Fruit fly (Drosophila melanogaster) whole organism, pupa: Measurements from ENCODE around the gene CG13634.

Source experiments
- CG10348 ChIP-seq: fragments of 200-800 bp; sonication (Bioruptor generic); IDR thresholded peaks from 2 replicates; pipeline ENCODE4 v1.3.6; 2022; ENCODE audit warnings: missing biosample characterization, missing genetic modification characterization
- CG12605 ChIP-seq: fragments of 200-800 bp; sonication (Bioruptor generic); IDR thresholded peaks from 2 replicates; pipeline ENCODE4 v1.3.6; 2022; ENCODE audit warnings: missing biosample characterization, missing genetic modification characterization
- CG13204 ChIP-seq: fragments of 200-800 bp; sonication (Bioruptor generic); optimal IDR thresholded peaks from 2 replicates; lab custom pipeline; 2018; ENCODE audit warnings: missing biosample characterization, mild to moderate bottlenecking, missing genetic modification characterization, moderate library complexity
- CG14655 ChIP-seq: fragments of 200-800 bp; sonication (Bioruptor generic); optimal IDR thresholded peaks from 3 replicates; lab custom pipeline; 2017; ENCODE audit warnings: mild to moderate bottlenecking, missing biosample characterization, missing genetic modification reagents, missing genetic modification characterization
- CG15710 ChIP-seq: fragments of 200-800 bp; sonication (Bioruptor generic); optimal IDR thresholded peaks from 2 replicates; lab custom pipeline; 2018; ENCODE audit warnings: missing biosample characterization, mild to moderate bottlenecking, missing genetic modification characterization, moderate library complexity
- CG17806 ChIP-seq: fragments of 200-800 bp; sonication (Bioruptor generic); optimal IDR thresholded peaks from 2 replicates; lab custom pipeline; 2018; ENCODE audit warnings: missing biosample characterization, mild to moderate bottlenecking, missing genetic modification characterization, moderate library complexity
- CG32121 ChIP-seq: fragments of 200-800 bp; sonication (Bioruptor generic); IDR thresholded peaks from 2 replicates; pipeline ENCODE4 v1.3.6; 2022; ENCODE audit warnings: missing biosample characterization, missing genetic modification characterization
- CG34367 ChIP-seq: fragments of 200-800 bp; sonication (Bioruptor generic); optimal IDR thresholded peaks from 2 replicates; lab custom pipeline; 2018; ENCODE audit warnings: missing biosample characterization, mild to moderate bottlenecking, missing genetic modification characterization
- CG4496 ChIP-seq: fragments of 200-800 bp; sonication (Bioruptor generic); IDR thresholded peaks from 3 replicates; pipeline ENCODE4 v1.3.6; 2022; ENCODE audit warnings: missing biosample characterization, missing genetic modification characterization
- CG8159 ChIP-seq: fragments of 200-800 bp; sonication (Bioruptor generic); optimal IDR thresholded peaks from 3 replicates; lab custom pipeline; 2018; ENCODE audit warnings: missing biosample characterization, mild to moderate bottlenecking, missing genetic modification characterization, moderate library complexity
- CG8301 ChIP-seq: fragments of 200-800 bp; sonication (Bioruptor generic); optimal IDR thresholded peaks from 2 replicates; lab custom pipeline; 2018; ENCODE audit warnings: missing biosample characterization, mild to moderate bottlenecking, missing genetic modification characterization
- CG9948 ChIP-seq: fragments of 200-800 bp; sonication (Bioruptor generic); optimal IDR thresholded peaks from 2 replicates; lab custom pipeline; 2018; ENCODE audit warnings: missing biosample characterization, mild to moderate bottlenecking, missing genetic modification characterization, moderate library complexity
- D1 ChIP-seq: fragments of 200-800 bp; sonication (Bioruptor generic); optimal IDR thresholded peaks from 2 replicates; lab custom pipeline; 2018; ENCODE audit warnings: missing biosample characterization, mild to moderate bottlenecking, missing genetic modification characterization, moderate library complexity
- EcR ChIP-seq: fragments of 200-800 bp; sonication (Bioruptor generic); optimal IDR thresholded peaks from 3 replicates; lab custom pipeline; 2019; ENCODE audit warnings: missing biosample characterization, missing genetic modification characterization, mild to moderate bottlenecking, moderate library complexity, missing genetic modification reagents
- Ets98B ChIP-seq: fragments of 200-800 bp; sonication (Bioruptor generic); IDR thresholded peaks from 2 replicates; pipeline ENCODE4 v1.3.6; 2022; ENCODE audit warnings: missing biosample characterization, missing genetic modification characterization
- Pif1A ChIP-seq: fragments of 200-800 bp; sonication (Bioruptor generic); optimal IDR thresholded peaks from 3 replicates; lab custom pipeline; 2016; ENCODE audit warnings: missing biosample characterization, missing genetic modification characterization
- Pif1B ChIP-seq: fragments of 200-800 bp; sonication (Bioruptor generic); optimal IDR thresholded peaks from 3 replicates; lab custom pipeline; 2016; ENCODE audit warnings: missing biosample characterization, missing genetic modification characterization
- Snoo ChIP-seq: fragments of 200-800 bp; sonication (Bioruptor generic); optimal IDR thresholded peaks from 3 replicates; lab custom pipeline; 2017; ENCODE audit warnings: missing biosample characterization, mild to moderate bottlenecking, missing genetic modification characterization, inconsistent platforms
- fd96Ca ChIP-seq: fragments of 200-800 bp; sonication (Bioruptor generic); IDR thresholded peaks from 3 replicates; pipeline ENCODE4 v1.3.6; 2022; ENCODE audit warnings: missing biosample characterization, missing genetic modification characterization
- gl ChIP-seq: fragments of 200-800 bp; sonication (Bioruptor generic); optimal IDR thresholded peaks from 2 replicates; lab custom pipeline; 2018; ENCODE audit warnings: missing biosample characterization, mild to moderate bottlenecking, missing genetic modification characterization
- rn ChIP-seq: fragments of 200-800 bp; sonication (Bioruptor generic); IDR thresholded peaks from 2 replicates; pipeline ENCODE4 v1.3.6; 2022; ENCODE audit warnings: missing biosample characterization, missing genetic modification characterization

Gene CG13634

dm6 chr3R:24790036-24790435, at the start of gene CG13634:
TSS of gene CG13634 (minus strand) at chr3R:24790136.
- no peak for TF ChIP-seq CG34367 (tag; lab: Kevin White, UChicago)
- TF ChIP-seq CG13204 (GFP tag; lab: Kevin White, UChicago), result no peak
- no peak for TF ChIP-seq Pif1B (GFP tag; lab: Kevin White, UChicago)
- no peak for TF ChIP-seq CG15710 (tag; lab: Kevin White, UChicago)
- TF ChIP-seq D1 (tag; lab: Kevin White, UChicago), result no peak
- no peak for TF ChIP-seq CG14655 (GFP tag; lab: Kevin White, UChicago)
- TF ChIP-seq CG4496 (GFP tag; lab: Robert Waterston, UW), result no peak
- no peak for TF ChIP-seq Snoo (tag; lab: Kevin White, UChicago)
- no peak for TF ChIP-seq CG12605 (GFP tag; lab: Robert Waterston, UW)
- no peak for TF ChIP-seq fd96Ca (GFP tag; lab: Robert Waterston, UW)
- no peak for TF ChIP-seq Ets98B (GFP tag; lab: Robert Waterston, UW)
- TF ChIP-seq CG9948 (tag; lab: Kevin White, UChicago), result no peak
- TF ChIP-seq CG8159 (tag; lab: Kevin White, UChicago), result no peak
- TF ChIP-seq rn, result no peak
- no peak for TF ChIP-seq EcR (GFP tag; lab: Kevin White, UChicago)
- no peak for TF ChIP-seq CG17806 (tag; lab: Kevin White, UChicago)
- TF ChIP-seq Pif1A (GFP tag; lab: Kevin White, UChicago), result no peak
- TF ChIP-seq gl (tag; lab: Kevin White, UChicago), result no peak
- no peak for TF ChIP-seq CG10348 (GFP tag; lab: Robert Waterston, UW)
- TF ChIP-seq CG8301 (tag; lab: Kevin White, UChicago), result no peak

dm6 chr3R:24833652-24834051, 43.7 kb upstream of the CG13634 start, which contains the start of gene sosie:
TSS of gene sosie (plus strand) at chr3R:24833952.
- TF ChIP-seq rn (0 out of 2 replicates have a peak, but pooled peaks have one; percentile 13), CG8301 (tag; lab: Kevin White, UChicago) (no peak)

dm6 chr3R:24829887-24830351, 40.0 kb upstream of the CG13634 start, which contains the start of the genes Kaz and CG43273:
TSS of gene Kaz (minus strand) at chr3R:24829959.
TSS of gene CG43273 (plus strand) at chr3R:24830301.
- TF ChIP-seq CG13204 (GFP tag; lab: Kevin White, UChicago) (no peak), Pif1A (GFP tag; lab: Kevin White, UChicago) (no peak), CG10348 (GFP tag; lab: Robert Waterston, UW) (no peak), CG8159 (tag; lab: Kevin White, UChicago) (no peak), CG12605 (GFP tag; lab: Robert Waterston, UW) (no peak), Snoo (tag; lab: Kevin White, UChicago) (no peak), CG32121 (peak; percentile 14; the same call in 1 of the 2 replicates), CG4496 (GFP tag; lab: Robert Waterston, UW) (peak; percentile 52; the same call in 1 of the 3 replicates), CG14655 (GFP tag; lab: Kevin White, UChicago) (no peak)

dm6 chr3R:24828234-24828633, 38.3 kb upstream of the CG13634 start, which contains the start of gene RabX4:
TSS of gene RabX4 (minus strand) at chr3R:24828409.
- TF ChIP-seq CG34367 (tag; lab: Kevin White, UChicago), result no peak
- no peak for TF ChIP-seq rn
- TF ChIP-seq CG12605 (GFP tag; lab: Robert Waterston, UW), result no peak

- TF ChIP-seq Pif1B (GFP tag; lab: Kevin White, UChicago) (no peak), CG4496 (GFP tag; lab: Robert Waterston, UW) (no peak), D1 (tag; lab: Kevin White, UChicago) (no peak), Snoo (tag; lab: Kevin White, UChicago) (no peak), CG13204 (GFP tag; lab: Kevin White, UChicago) (no peak), CG8159 (tag; lab: Kevin White, UChicago) (no peak), CG32121 (no peak), Ets98B (GFP tag; lab: Robert Waterston, UW) (no peak), rn (no peak), CG15710 (tag; lab: Kevin White, UChicago) (no peak), CG8301 (tag; lab: Kevin White, UChicago) (no peak), CG14655 (GFP tag; lab: Kevin White, UChicago) (no peak), CG17806 (tag; lab: Kevin White, UChicago) (no peak)
Observed at dm6 chr3R:24825548-24825947, 35.6 kb upstream of the CG13634 start, which contains the start of gene niki. TSS of gene niki (minus strand) at chr3R:24825648.

dm6 chr3R:24823061-24823460, 33.1 kb upstream of the CG13634 start:
- no peak for TF ChIP-seq CG10348 (GFP tag; lab: Robert Waterston, UW)
- TF ChIP-seq, all 21 proteins: peak for 0
